Worm (Caenorhabditis elegans): ENCODE measurements around the gene B0294.3.

DNA sequence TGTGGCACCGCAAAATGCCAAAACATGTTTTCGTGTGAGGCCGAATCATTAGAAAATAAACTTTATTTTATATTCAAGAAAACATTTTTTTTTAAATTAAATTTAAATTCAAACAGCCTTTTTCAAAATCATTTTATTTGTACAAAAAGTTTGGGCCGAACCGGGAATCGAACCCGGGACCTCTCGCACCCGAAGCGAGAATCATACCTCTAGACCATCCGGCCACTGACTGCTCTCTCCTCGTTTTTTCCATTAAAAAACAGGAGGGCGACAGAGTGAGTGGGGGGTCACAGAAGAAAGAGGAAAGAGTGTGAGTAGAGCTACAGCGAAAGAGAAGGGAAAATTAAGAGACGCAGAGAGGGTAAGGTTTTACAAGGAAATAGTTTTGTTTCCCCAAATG, 11.3 kb upstream of the B0294.3 start:
- TF ChIP-seq dmd-4 (tag; optimal IDR thresholded peaks at IDR 0.05; ENCODE audit: borderline replicate concordance), result no peak
- TF ChIP-seq tbx-2 (tag; optimal IDR thresholded peaks at IDR 0.05), result peak; percentile 78
- TF ChIP-seq hlh-8 (tag; optimal IDR thresholded peaks at IDR 0.05), result peak; percentile 33
- TF ChIP-seq ama-1 (optimal IDR thresholded peaks at IDR 0.05), result no peak
- TF ChIP-seq ceh-22 (tag; optimal IDR thresholded peaks at IDR 0.05), result no peak
- TF ChIP-seq ahr-1 (tag; optimal IDR thresholded peaks at IDR 0.05), result peak; percentile 30

All from whole organism, late embryonic.